3 worm cellular contexts compared by ENCODE assay signal in the genomic region with DNA sequence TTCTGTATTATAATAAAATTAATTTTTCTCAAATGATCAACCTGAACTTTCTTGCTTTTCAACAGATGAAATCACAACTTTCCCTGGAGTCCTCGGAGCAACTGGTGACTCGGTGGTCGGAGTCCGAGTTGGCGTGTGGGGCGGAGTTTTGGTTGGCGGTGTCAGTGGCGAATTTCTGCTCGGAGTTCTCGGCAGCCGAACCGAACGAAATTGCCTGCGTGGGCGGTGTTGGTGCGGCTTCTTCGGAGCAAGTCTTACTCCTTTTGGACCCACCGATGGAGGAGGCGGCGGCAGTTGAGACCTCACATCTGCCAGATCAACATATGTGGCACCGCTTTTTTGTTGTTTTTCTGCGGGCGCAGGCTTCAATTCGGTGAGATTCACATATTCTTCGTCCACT.
TF ChIP-seq lines count a peak whose summit lies in the region.

No protein-coding gene starts in this region.

TF ChIP-seq in whole organism, L4 larva, 104 proteins besides CTCF, POLR2A, EP300 and RAD21:
- TF ChIP-seq lin-29 (GFP tag; IDR thresholded peaks at IDR 0.05; lab: Robert Waterston, UW), result no peak
- TF ChIP-seq set-16 (GFP tag; IDR thresholded peaks at IDR 0.05; lab: Robert Waterston, UW), result peak; percentile 88
- TF ChIP-seq hlh-30 (tag; optimal IDR thresholded peaks at IDR 0.05; lab: Kevin White, UChicago; ENCODE audit: insufficient read depth), result no peak
- TF ChIP-seq D1046.2 (GFP tag; IDR thresholded peaks at IDR 0.05; lab: Robert Waterston, UW), result 0 out of 2 replicates have a peak, but pooled peaks have one; percentile 35
- TF ChIP-seq jun-1 (tag; optimal IDR thresholded peaks at IDR 0.05; lab: Kevin White, UChicago), result no peak
- TF ChIP-seq unc-39 (tag; optimal IDR thresholded peaks at IDR 0.05; lab: Kevin White, UChicago), result no peak
- TF ChIP-seq ceh-20 (GFP tag; IDR thresholded peaks at IDR 0.05; lab: Robert Waterston, UW), result no peak
- no peak for TF ChIP-seq zfp-2 (tag; optimal IDR thresholded peaks at IDR 0.05; lab: Kevin White, UChicago)
- no peak for TF ChIP-seq snpc-1.2 (GFP tag; IDR thresholded peaks at IDR 0.05; lab: Robert Waterston, UW)
- no peak for TF ChIP-seq zfp-3 (GFP tag; conservative IDR thresholded peaks at IDR 0.05; lab: Robert Waterston, UW)
- TF ChIP-seq nhr-28 (tag; optimal IDR thresholded peaks at IDR 0.05; lab: Kevin White, UChicago), result no peak
- no peak for TF ChIP-seq gei-8 (GFP tag; optimal IDR thresholded peaks at IDR 0.05; lab: Kevin White, UChicago)
- no peak for TF ChIP-seq nhr-6 (tag; optimal IDR thresholded peaks at IDR 0.05; lab: Kevin White, UChicago)

TF ChIP-seq in whole organism, midembryonic, 9 proteins besides CTCF, POLR2A, EP300 and RAD21:
- no peak for TF ChIP-seq cog-1 (tag; optimal IDR thresholded peaks at IDR 0.05; lab: Kevin White, UChicago)
- TF ChIP-seq tab-1 (GFP tag; IDR thresholded peaks at IDR 0.05; lab: Robert Waterston, UW), result 0 out of 2 replicates have a peak, but pooled peaks have one; percentile 16
- TF ChIP-seq med-1 (GFP tag; optimal IDR thresholded peaks at IDR 0.05; lab: Kevin White, UChicago; ENCODE audit: insufficient read depth), result no peak

TF ChIP-seq in whole organism, young adult, 124 proteins besides CTCF, POLR2A, EP300 and RAD21:
- no peak for TF ChIP-seq him-1 (tag; optimal IDR thresholded peaks at IDR 0.05; lab: Kevin White, UChicago)
- no peak for TF ChIP-seq ceh-79 (tag; optimal IDR thresholded peaks at IDR 0.05; lab: Kevin White, UChicago)
- no peak for TF ChIP-seq ztf-28 (GFP tag; IDR thresholded peaks at IDR 0.05; lab: Robert Waterston, UW)
- TF ChIP-seq sptf-2 (GFP tag; optimal IDR thresholded peaks at IDR 0.05; lab: Kevin White, UChicago), result no peak
- TF ChIP-seq sdz-38 (tag; optimal IDR thresholded peaks at IDR 0.05; lab: Kevin White, UChicago), result no peak
- TF ChIP-seq zim-3 (tag; optimal IDR thresholded peaks at IDR 0.05; lab: Kevin White, UChicago), result no peak
- no peak for TF ChIP-seq hsf-1 (GFP tag; IDR thresholded peaks at IDR 0.05; lab: Robert Waterston, UW)
- TF ChIP-seq egrh-3 (GFP tag; IDR thresholded peaks at IDR 0.05; lab: Robert Waterston, UW), result peak; percentile 61; the same call in 1 of the 2 replicates
- no peak for TF ChIP-seq bed-2 (GFP tag; IDR thresholded peaks at IDR 0.05; lab: Robert Waterston, UW)
